Worm (Caenorhabditis elegans) whole organism, L4 larva: ENCODE measurements around the gene F10E7.9.
A peak's percentile ranks its signal among the peaks of the same experiment; 100 is the strongest.

Source experiments
- D1046.2 ChIP-seq: fragments of 200-800 bp; sonication (Bioruptor generic); IDR thresholded peaks from 2 replicates; pipeline ENCODE4 v1.3.6; 2022; ENCODE audit warnings: missing genetic modification characterization, missing compliant biosample characterization
- F37D6.2 ChIP-seq: sonication (generic microtip); optimal IDR thresholded peaks from 2 replicates; lab custom pipeline; 2016; ENCODE audit warnings: mild to moderate bottlenecking, missing genetic modification characterization, missing compliant biosample characterization
- T20F7.1 ChIP-seq: fragments of 200-800 bp; sonication (Bioruptor generic); optimal IDR thresholded peaks from 2 replicates; lab custom pipeline; 2018; ENCODE audit warnings: mild to moderate bottlenecking, missing genetic modification characterization, missing compliant biosample characterization
- T26A8.4 ChIP-seq: fragments of 200-800 bp; sonication (Bioruptor generic); IDR thresholded peaks from 2 replicates; pipeline ENCODE4 v1.3.6; 2022; ENCODE audit warnings: missing genetic modification characterization, missing compliant biosample characterization
- Y105C5A.15 ChIP-seq: fragments of 200-800 bp; sonication (Bioruptor generic); IDR thresholded peaks from 2 replicates; pipeline ENCODE4 v1.3.6; 2022; ENCODE audit warnings: missing genetic modification characterization, missing compliant biosample characterization
- Y5F2A.4 ChIP-seq: fragments of 200-800 bp; sonication (Bioruptor generic); optimal IDR thresholded peaks from 2 replicates; lab custom pipeline; 2018; ENCODE audit warnings: mild to moderate bottlenecking, missing genetic modification characterization, missing compliant biosample characterization
- Y75B8A.6 ChIP-seq: fragments of 200-800 bp; sonication (Bioruptor generic); IDR thresholded peaks from 2 replicates; pipeline ENCODE4 v1.3.6; 2022; ENCODE audit warnings: missing genetic modification reagents, missing genetic modification characterization, missing compliant biosample characterization
- ZK337.2 ChIP-seq: fragments of 200-800 bp; sonication (Bioruptor generic); IDR thresholded peaks from 2 replicates; pipeline ENCODE4 v1.3.6; 2022; ENCODE audit warnings: missing genetic modification reagents, missing genetic modification characterization, missing compliant biosample characterization
- aha-1 ChIP-seq: fragments of 150-350 bp; peaks from one replicate; lab custom pipeline; 2014; ENCODE audit warnings: missing biosample characterization, missing genetic modification characterization
- aly-2 ChIP-seq: sonication (generic microtip); optimal IDR thresholded peaks from 2 replicates; lab custom pipeline; 2018; ENCODE audit warnings: missing biosample characterization, missing genetic modification characterization
- attf-4 ChIP-seq: sonication (generic microtip); optimal IDR thresholded peaks from 3 replicates; lab custom pipeline; 2017; ENCODE audit warnings: missing biosample characterization, missing genetic modification characterization
- ceh-32 ChIP-seq: sonication (generic microtip); optimal IDR thresholded peaks from 2 replicates; lab custom pipeline; 2016; ENCODE audit warnings: mild to moderate bottlenecking, missing genetic modification characterization, missing compliant biosample characterization; ENCODE audit not compliant: poor library complexity
- ceh-44 ChIP-seq: fragments of 200-800 bp; sonication (Bioruptor generic); IDR thresholded peaks from 2 replicates; pipeline ENCODE4 v1.3.6; 2022; ENCODE audit warnings: missing genetic modification reagents, missing genetic modification characterization, missing compliant biosample characterization
- ceh-82 ChIP-seq: sonication (generic microtip); optimal IDR thresholded peaks from 2 replicates; lab custom pipeline; 2017; ENCODE audit warnings: missing biosample characterization, missing genetic modification characterization
- daf-16 ChIP-seq, 3 experiments: sonication (generic microtip); optimal IDR thresholded peaks; 2 replicates each; lab custom pipeline; 2016 to 2017; ENCODE audit warnings: missing genetic modification characterization in 3 of 3, missing genetic modification reagents in 3 of 3, mild to moderate bottlenecking in 2 of 3, missing compliant biosample characterization in 2 of 3, missing biosample characterization in 1 of 3, moderate library complexity in 1 of 3
- daf-19 ChIP-seq: fragments of 200-800 bp; sonication (Bioruptor generic); conservative IDR thresholded peaks from 2 replicates; pipeline ENCODE4 v1.3.6; 2022; ENCODE audit warnings: missing genetic modification characterization, missing compliant biosample characterization
- dmd-6 ChIP-seq: fragments of 200-800 bp; sonication (Bioruptor generic); IDR thresholded peaks from 2 replicates; pipeline ENCODE4 v1.3.6; 2022; ENCODE audit warnings: missing genetic modification reagents, missing genetic modification characterization, missing compliant biosample characterization
- dmd-8 ChIP-seq: fragments of 200-800 bp; sonication (Bioruptor generic); IDR thresholded peaks from 2 replicates; pipeline ENCODE4 v1.3.6; 2022; ENCODE audit warnings: missing genetic modification characterization, missing compliant biosample characterization
- dve-1 ChIP-seq: sonication (generic microtip); optimal IDR thresholded peaks from 2 replicates; lab custom pipeline; 2017; ENCODE audit warnings: antibody characterized with exemption, mild to moderate bottlenecking, missing genetic modification characterization, missing compliant biosample characterization; ENCODE audit not compliant: insufficient read depth
- egl-43 ChIP-seq: fragments of 200-800 bp; sonication (Bioruptor generic); IDR thresholded peaks from 2 replicates; pipeline ENCODE4 v1.3.6; 2022; ENCODE audit warnings: missing genetic modification reagents, missing genetic modification characterization, missing compliant biosample characterization
- fkh-10 ChIP-seq: fragments of 150-350 bp; optimal IDR thresholded peaks from 2 replicates; lab custom pipeline; 2014; ENCODE audit warnings: missing biosample characterization, missing genetic modification reagents, missing genetic modification characterization
- gei-8 ChIP-seq: fragments of 200-800 bp; sonication (Bioruptor generic); optimal IDR thresholded peaks from 2 replicates; lab custom pipeline; 2018; ENCODE audit warnings: mild to moderate bottlenecking, missing genetic modification characterization, missing compliant biosample characterization
- hif-1 ChIP-seq, 2 experiments: sonication (generic microtip); optimal IDR thresholded peaks; 2 replicates each; lab custom pipeline; 2016 to 2017; ENCODE audit warnings: missing compliant biosample characterization in 2 of 2, missing genetic modification characterization in 2 of 2, missing genetic modification reagents in 2 of 2, missing genotype in 2 of 2, mild to moderate bottlenecking in 1 of 2
- hlh-11 ChIP-seq: fragments of 200-800 bp; sonication (Bioruptor generic); optimal IDR thresholded peaks from 2 replicates; lab custom pipeline; 2018; ENCODE audit warnings: mild to moderate bottlenecking, missing genetic modification characterization, missing compliant biosample characterization
- hlh-30 ChIP-seq: sonication (generic microtip); optimal IDR thresholded peaks from 2 replicates; lab custom pipeline; 2017; ENCODE audit warnings: antibody characterized with exemption, mild to moderate bottlenecking, missing genetic modification characterization, missing compliant biosample characterization; ENCODE audit not compliant: insufficient read depth
- jun-1 ChIP-seq: fragments of 150-350 bp; optimal IDR thresholded peaks from 2 replicates; lab custom pipeline; 2014; ENCODE audit warnings: missing biosample characterization, missing genetic modification reagents, missing genetic modification characterization
- lim-7 ChIP-seq: fragments of 200-800 bp; sonication (Bioruptor generic); IDR thresholded peaks from 2 replicates; pipeline ENCODE4 v1.3.6; 2022; ENCODE audit warnings: missing genetic modification characterization, missing compliant biosample characterization
- lin-1 ChIP-seq: fragments of 200-800 bp; sonication (Bioruptor generic); IDR thresholded peaks from 2 replicates; pipeline ENCODE4 v1.3.6; 2022; ENCODE audit warnings: missing genetic modification reagents, missing genetic modification characterization, missing compliant biosample characterization
- lsy-2 ChIP-seq, 2 experiments: fragments of 150-350 bp in 1 of 2; sonication (generic microtip) in 1 of 2; optimal IDR thresholded peaks; 2 replicates each; lab custom pipeline; 2014 to 2017; ENCODE audit warnings: missing biosample characterization in 2 of 2, missing genetic modification characterization in 2 of 2
- mep-1 ChIP-seq: fragments of 150-350 bp; sonication (generic microtip); optimal IDR thresholded peaks from 3 replicates; lab custom pipeline; 2014; ENCODE audit warnings: missing biosample characterization, missing genetic modification characterization
- nhr-10 ChIP-seq: fragments of 150-350 bp; optimal IDR thresholded peaks from 2 replicates; lab custom pipeline; 2014; ENCODE audit warnings: missing biosample characterization, missing genetic modification characterization
- nhr-237 ChIP-seq: sonication (generic microtip); optimal IDR thresholded peaks from 2 replicates; lab custom pipeline; 2017; ENCODE audit warnings: missing biosample characterization, missing genetic modification characterization
- nhr-28 ChIP-seq: fragments of 150-350 bp; optimal IDR thresholded peaks from 2 replicates; lab custom pipeline; 2014; ENCODE audit warnings: missing biosample characterization, missing genetic modification characterization
- nhr-41 ChIP-seq: fragments of 200-800 bp; sonication (Bioruptor generic); IDR thresholded peaks from 2 replicates; pipeline ENCODE4 v1.3.6; 2022; ENCODE audit warnings: missing genetic modification reagents, missing genetic modification characterization, missing compliant biosample characterization
- nhr-48 ChIP-seq: sonication (generic microtip); optimal IDR thresholded peaks from 2 replicates; lab custom pipeline; 2016; ENCODE audit warnings: mild to moderate bottlenecking, missing genetic modification characterization, missing compliant biosample characterization
- nhr-76 ChIP-seq: fragments of 150-350 bp; optimal IDR thresholded peaks from 2 replicates; lab custom pipeline; 2014; ENCODE audit warnings: missing biosample characterization, missing genetic modification characterization
- nhr-77 ChIP-seq: fragments of 150-350 bp; optimal IDR thresholded peaks from 2 replicates; lab custom pipeline; 2014; ENCODE audit warnings: missing biosample characterization, missing genetic modification characterization
- snpc-1.2 ChIP-seq: fragments of 200-800 bp; sonication (Bioruptor generic); IDR thresholded peaks from 2 replicates; pipeline ENCODE4 v1.3.6; 2022; ENCODE audit warnings: missing genetic modification reagents, missing genetic modification characterization, missing compliant biosample characterization
- spr-3 ChIP-seq: fragments of 200-800 bp; sonication (Bioruptor generic); optimal IDR thresholded peaks from 2 replicates; lab custom pipeline; 2018; ENCODE audit warnings: mild to moderate bottlenecking, missing genetic modification characterization, missing compliant biosample characterization
- tra-1 ChIP-seq: fragments of 200-800 bp; sonication (Bioruptor generic); IDR thresholded peaks from 2 replicates; pipeline ENCODE4 v1.3.6; 2022; ENCODE audit warnings: missing genetic modification reagents, missing genetic modification characterization, missing compliant biosample characterization
- unc-62 ChIP-seq, 3 experiments: fragments of 150-350 bp in 1 of 3; sonication (generic microtip); optimal IDR thresholded peaks in 2 of 3; peaks in 1 of 3; 1 replicate in 1 of 3; 2 replicates in 2 of 3; lab custom pipeline; 2014 to 2017; ENCODE audit warnings: missing biosample characterization in 3 of 3, missing genetic modification characterization in 3 of 3, missing genetic modification reagents in 3 of 3, missing genotype in 1 of 3
- zag-1 ChIP-seq: fragments of 150-350 bp; optimal IDR thresholded peaks from 2 replicates; lab custom pipeline; 2014; ENCODE audit warnings: missing biosample characterization, missing genetic modification characterization
- zip-2 ChIP-seq: fragments of 150-350 bp; optimal IDR thresholded peaks from 2 replicates; lab custom pipeline; 2014; ENCODE audit warnings: missing biosample characterization, missing genetic modification characterization
- ztf-7 ChIP-seq: fragments of 150-350 bp; optimal IDR thresholded peaks from 2 replicates; lab custom pipeline; 2014; ENCODE audit warnings: missing biosample characterization, missing genetic modification characterization

The F10E7.9 gene

ce11 chrII:7069866-7070265, 40.0 kb downstream of the F10E7.9 start, which contains the start of gene him-14:
TSS of gene him-14 (minus strand) at chrII:7069966.
- peak; percentile 82 for TF ChIP-seq aha-1
- TF ChIP-seq D1046.2 (GFP tag; lab: Robert Waterston, UW) = no peak

DNA sequence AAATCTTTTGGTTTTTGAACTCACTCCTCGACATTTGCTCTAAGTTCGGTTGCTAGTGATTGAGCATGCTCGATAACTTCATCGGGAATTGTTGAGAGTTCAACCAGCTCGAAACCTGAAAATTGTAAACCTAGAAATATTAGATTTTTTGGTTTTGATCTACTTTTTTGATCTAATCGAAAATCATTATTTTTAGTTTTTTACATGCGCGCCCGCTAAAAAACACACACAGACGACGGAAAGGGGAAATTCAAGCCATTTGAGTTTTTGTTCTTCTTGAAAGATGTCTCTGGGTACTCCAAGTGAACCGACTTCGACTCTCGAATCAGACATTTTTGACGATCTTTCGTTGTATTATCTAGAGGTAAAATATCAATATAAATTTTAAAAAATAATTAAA, 44.5 kb downstream of the F10E7.9 start, which contains the start of gene nos-2:
TSS of gene nos-2 (plus strand) at position 228 of the 400 bp plus-strand sequence.
- no peak for TF ChIP-seq lsy-2 (tag; optimal IDR thresholded peaks at IDR 0.05; lab: Kevin White, UChicago)
- TF ChIP-seq ceh-32 (tag; lab: Kevin White, UChicago) = no peak
- TF ChIP-seq hlh-11 (tag; lab: Kevin White, UChicago) = no peak
- no peak for TF ChIP-seq hif-1 (tag; optimal IDR thresholded peaks at IDR 0.05; lab: Kevin White, UChicago)
- TF ChIP-seq fkh-10 (GFP tag; lab: Kevin White, UChicago) = no peak
- no peak for TF ChIP-seq ceh-44 (GFP tag; lab: Robert Waterston, UW)
- no peak for TF ChIP-seq lim-7 (GFP tag; lab: Robert Waterston, UW)
- no peak for TF ChIP-seq Y105C5A.15 (GFP tag; lab: Robert Waterston, UW)
- no peak for TF ChIP-seq zag-1
- no peak for TF ChIP-seq spr-3
- TF ChIP-seq attf-4 (tag; lab: Kevin White, UChicago) = no peak
- no peak for TF ChIP-seq ZK337.2
- TF ChIP-seq nhr-10 (tag; lab: Kevin White, UChicago) = no peak
- no peak for TF ChIP-seq nhr-237

ce11 chrII:7061730-7062129, 48.1 kb downstream of the F10E7.9 start, which contains the start of gene acs-6:
TSS of gene acs-6 (plus strand) at chrII:7062030.
- TF ChIP-seq mep-1 (tag; lab: Kevin White, UChicago) (no peak), ztf-7 (no peak), dve-1 (tag; lab: Kevin White, UChicago) (no peak), dmd-8 (GFP tag; lab: Robert Waterston, UW) (no peak), gei-8 (no peak), nhr-48 (tag; lab: Kevin White, UChicago) (no peak), tra-1 (GFP tag; lab: Robert Waterston, UW) (no peak), nhr-41 (no peak), nhr-76 (no peak), spr-3 (no peak), aly-2 (tag; lab: Kevin White, UChicago) (no peak), snpc-1.2 (no peak), Y75B8A.6 (GFP tag; lab: Robert Waterston, UW) (no peak), Y5F2A.4 (GFP tag; lab: Kevin White, UChicago) (no peak), zip-2 (tag; lab: Kevin White, UChicago) (no peak), daf-19 (GFP tag; lab: Robert Waterston, UW) (no peak), F37D6.2 (tag; lab: Kevin White, UChicago) (no peak), T26A8.4 (GFP tag; lab: Robert Waterston, UW) (no peak), aha-1 (no peak)
- TF ChIP-seq, all 104 proteins: peak for 0

DNA sequence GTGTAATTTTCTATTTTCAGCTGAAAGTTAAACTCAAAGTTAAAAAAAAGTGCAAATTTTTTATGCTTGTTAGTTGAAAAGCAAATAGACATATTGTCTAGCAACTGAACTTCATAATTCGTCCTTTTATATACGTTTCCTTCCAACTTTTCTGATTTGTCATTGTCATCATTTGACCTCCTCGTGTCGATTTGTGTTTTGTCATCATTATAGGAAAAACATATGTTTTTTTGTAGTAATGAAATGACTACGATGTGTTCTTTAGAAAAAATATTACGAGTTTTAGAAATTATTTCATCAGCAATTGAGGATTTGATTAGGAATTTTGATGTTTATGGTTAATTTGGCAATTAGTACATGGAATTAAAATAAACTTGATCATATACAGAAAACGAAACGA, 49.1 kb downstream of the F10E7.9 start:
- peak; percentile 41 for TF ChIP-seq hlh-30 (tag; lab: Kevin White, UChicago)
- no peak for TF ChIP-seq Y75B8A.6 (GFP tag; lab: Robert Waterston, UW)
- TF ChIP-seq egl-43 (GFP tag; lab: Robert Waterston, UW) = no peak

DNA sequence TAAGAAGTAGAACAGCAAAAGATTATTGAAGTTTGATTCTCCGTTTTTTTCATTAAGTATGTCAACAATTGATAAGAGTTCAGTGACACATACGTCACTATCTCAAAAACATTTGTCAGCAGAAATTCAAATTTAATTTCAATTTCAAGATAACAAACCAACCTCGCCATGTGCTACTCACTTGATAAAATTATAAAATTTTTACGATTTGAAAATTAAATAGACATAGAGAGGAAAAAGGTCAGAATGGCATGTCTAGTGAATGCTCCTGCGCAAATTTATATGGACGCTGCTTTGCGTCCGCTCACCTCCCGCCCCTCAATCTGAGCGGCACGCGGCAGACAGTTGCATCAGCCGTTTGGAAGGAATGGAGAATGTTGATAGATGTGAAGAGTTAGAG, 49.7 kb downstream of the F10E7.9 start:
- TF ChIP-seq nhr-48 (tag; lab: Kevin White, UChicago) (peak; percentile 85), hlh-30 (tag; lab: Kevin White, UChicago) (peak; percentile 46), Y75B8A.6 (GFP tag; lab: Robert Waterston, UW) (no peak), T20F7.1 (GFP tag; lab: Kevin White, UChicago) (peak; percentile 57), nhr-77 (tag; lab: Kevin White, UChicago) (peak; percentile 68), zip-2 (tag; lab: Kevin White, UChicago) (peak; percentile 14), daf-16 (GFP tag; optimal IDR thresholded peaks at IDR 0.05; lab: Kevin White, UChicago) (peak in 1 of 2 experiments; percentile 71), daf-16 (tag; optimal IDR thresholded peaks at IDR 0.05; lab: Kevin White, UChicago) (peak; percentile 93), dmd-6 (peak; percentile 98), mep-1 (tag; lab: Kevin White, UChicago) (no peak), nhr-28 (tag; lab: Kevin White, UChicago) (peak; percentile 28), unc-62 (GFP tag; optimal IDR thresholded peaks at IDR 0.05 in 1 of 2; lab: Kevin White, UChicago) (peak in 1 of 2 experiments; percentile 77), unc-62 (tag; optimal IDR thresholded peaks at IDR 0.05; lab: Kevin White, UChicago) (no peak), ceh-82 (no peak), jun-1 (tag; lab: Kevin White, UChicago) (no peak), lin-1 (peak; percentile 70), nhr-41 (peak; percentile 77)
